Worm (Caenorhabditis elegans): ENCODE measurements around the gene trxr-2.
A peak's percentile ranks its signal among the peaks of the same experiment; 100 is the strongest.

trxr-2 gene

ce11 chrIII:8873045-8873457 lies 40.5 kb upstream of the trxr-2 start (continued):
- TF ChIP-seq nhr-20 (tag; optimal IDR thresholded peaks at IDR 0.05), result no peak
- no peak for TF ChIP-seq alr-1 (tag; optimal IDR thresholded peaks at IDR 0.05; ENCODE audit: borderline replicate concordance)
- TF ChIP-seq nhr-28 (tag; optimal IDR thresholded peaks at IDR 0.05), result no peak
- TF ChIP-seq vab-15 (tag; optimal IDR thresholded peaks at IDR 0.05), result no peak
- TF ChIP-seq ama-1 (optimal IDR thresholded peaks at IDR 0.05), result no peak
- no peak for TF ChIP-seq dpl-1 (GFP tag; optimal IDR thresholded peaks at IDR 0.05)
- no peak for TF ChIP-seq skn-1 (tag; optimal IDR thresholded peaks at IDR 0.05)
- no peak for TF ChIP-seq hlh-4 (tag; optimal IDR thresholded peaks at IDR 0.05)
- TF ChIP-seq ces-1 (GFP tag; optimal IDR thresholded peaks at IDR 0.05), result no peak
- no peak for TF ChIP-seq zip-4 (GFP tag; optimal IDR thresholded peaks at IDR 0.05)
- no peak for TF ChIP-seq sup-37 (GFP tag; optimal IDR thresholded peaks at IDR 0.05)
- TF ChIP-seq nhr-84 (tag; optimal IDR thresholded peaks at IDR 0.05), result no peak
- no peak for TF ChIP-seq egl-13 (tag; optimal IDR thresholded peaks at IDR 0.05)
- no peak for TF ChIP-seq aha-1 (tag; optimal IDR thresholded peaks at IDR 0.05)
- no peak for TF ChIP-seq egl-27 (tag; optimal IDR thresholded peaks at IDR 0.05)
- TF ChIP-seq C16A3.4 (tag; optimal IDR thresholded peaks at IDR 0.05), result no peak
- TF ChIP-seq ets-5 (GFP tag; IDR thresholded peaks at IDR 0.05), result no peak
- TF ChIP-seq lsy-2 (tag; optimal IDR thresholded peaks at IDR 0.05), result no peak
- TF ChIP-seq lin-15B (tag; optimal IDR thresholded peaks at IDR 0.05), result no peak
- TF ChIP-seq zag-1 (tag; optimal IDR thresholded peaks at IDR 0.05), result no peak
- TF ChIP-seq F16B12.6 (tag; optimal IDR thresholded peaks at IDR 0.05), result no peak
- TF ChIP-seq fkh-4 (tag; optimal IDR thresholded peaks at IDR 0.05; ENCODE audit: borderline replicate concordance), result no peak
- peak; percentile 28 for TF ChIP-seq ceh-63 (GFP tag; optimal IDR thresholded peaks at IDR 0.05)
- TF ChIP-seq unc-62 (GFP tag; optimal IDR thresholded peaks at IDR 0.05), result no peak

ce11 chrIII:8873990-8874668 lies 39.4 kb upstream of the trxr-2 start:
- TF ChIP-seq ztf-11 (tag; optimal IDR thresholded peaks at IDR 0.05), result peak in 1 of 2 experiments; percentile 82
- TF ChIP-seq snu-23 (GFP tag; optimal IDR thresholded peaks at IDR 0.05), result peak; percentile 94
- peak; percentile 68 for TF ChIP-seq dsc-1 (tag; optimal IDR thresholded peaks at IDR 0.05)
- TF ChIP-seq F16B12.6 (tag; optimal IDR thresholded peaks at IDR 0.05), result peak; percentile 21
- TF ChIP-seq nhr-90 (tag; optimal IDR thresholded peaks at IDR 0.05; ENCODE audit: poor library complexity), result no peak
- TF ChIP-seq mab-9 (GFP tag; IDR thresholded peaks at IDR 0.05), result peak; percentile 32; the same call in 1 of the 2 replicates
- no peak for TF ChIP-seq nhr-84 (tag; optimal IDR thresholded peaks at IDR 0.05)
- TF ChIP-seq zip-4 (GFP tag; optimal IDR thresholded peaks at IDR 0.05), result no peak
- no peak for TF ChIP-seq nhr-28 (tag; optimal IDR thresholded peaks at IDR 0.05)
- peak; percentile 42 for TF ChIP-seq blmp-1 (tag; optimal IDR thresholded peaks at IDR 0.05)
- TF ChIP-seq ceh-90 (tag; optimal IDR thresholded peaks at IDR 0.05), result no peak
- TF ChIP-seq rnt-1 (tag; optimal IDR thresholded peaks at IDR 0.05), result peak; percentile 82
- no peak for TF ChIP-seq efl-3 (GFP tag; optimal IDR thresholded peaks at IDR 0.05)
- no peak for TF ChIP-seq unc-130 (tag; optimal IDR thresholded peaks at IDR 0.05)
- peak; percentile 42 for TF ChIP-seq nhr-11 (tag; optimal IDR thresholded peaks at IDR 0.05)
- TF ChIP-seq alr-1 (tag; optimal IDR thresholded peaks at IDR 0.05; ENCODE audit: borderline replicate concordance), result no peak
- peak; percentile 74 for TF ChIP-seq C16A3.4 (tag; optimal IDR thresholded peaks at IDR 0.05)
- no peak for TF ChIP-seq nhr-12 (tag; optimal IDR thresholded peaks at IDR 0.05)
- no peak for TF ChIP-seq unc-62 (GFP tag; optimal IDR thresholded peaks at IDR 0.05)
- peak in 1 of 2 experiments; percentile 35 for TF ChIP-seq egl-27 (tag; optimal IDR thresholded peaks at IDR 0.05)
- TF ChIP-seq zag-1 (tag; optimal IDR thresholded peaks at IDR 0.05), result peak; percentile 72
- no peak for TF ChIP-seq pqm-1 (tag; optimal IDR thresholded peaks at IDR 0.05)
- peak; percentile 70 for TF ChIP-seq fkh-10 (GFP tag; optimal IDR thresholded peaks at IDR 0.05)
- TF ChIP-seq lin-35 (GFP tag; optimal IDR thresholded peaks at IDR 0.05), result peak; percentile 44 to 75
- peak; percentile 88 for TF ChIP-seq unc-86 (tag; optimal IDR thresholded peaks at IDR 0.05)
- TF ChIP-seq lir-3 (tag; optimal IDR thresholded peaks at IDR 0.05; ENCODE audit: poor library complexity), result peak; percentile 65
- no peak for TF ChIP-seq ces-1 (GFP tag; optimal IDR thresholded peaks at IDR 0.05)
- no peak for TF ChIP-seq nhr-237 (tag; optimal IDR thresholded peaks at IDR 0.05)
- no peak for TF ChIP-seq tlp-1 (tag; optimal IDR thresholded peaks at IDR 0.05)
- TF ChIP-seq nhr-71 (tag; optimal IDR thresholded peaks at IDR 0.05), result peak; percentile 92
- peak; percentile 59 for TF ChIP-seq C04F5.9 (tag; optimal IDR thresholded peaks at IDR 0.05)
- peak; percentile 66 for TF ChIP-seq xbp-1 (tag; optimal IDR thresholded peaks at IDR 0.05)
- TF ChIP-seq lin-39 (tag; optimal IDR thresholded peaks at IDR 0.05), result peak; percentile 70
- TF ChIP-seq sox-4 (tag; optimal IDR thresholded peaks at IDR 0.05), result peak; percentile 13
- peak; percentile 61 for TF ChIP-seq egl-13 (tag; optimal IDR thresholded peaks at IDR 0.05)
- TF ChIP-seq hpl-2 (GFP tag; optimal IDR thresholded peaks at IDR 0.05), result no peak
- no peak for TF ChIP-seq elt-2 (tag; optimal IDR thresholded peaks at IDR 0.05)
